Worm (Caenorhabditis elegans): Measurements from ENCODE around the gene srd-5.

srd-5 gene

DNA sequence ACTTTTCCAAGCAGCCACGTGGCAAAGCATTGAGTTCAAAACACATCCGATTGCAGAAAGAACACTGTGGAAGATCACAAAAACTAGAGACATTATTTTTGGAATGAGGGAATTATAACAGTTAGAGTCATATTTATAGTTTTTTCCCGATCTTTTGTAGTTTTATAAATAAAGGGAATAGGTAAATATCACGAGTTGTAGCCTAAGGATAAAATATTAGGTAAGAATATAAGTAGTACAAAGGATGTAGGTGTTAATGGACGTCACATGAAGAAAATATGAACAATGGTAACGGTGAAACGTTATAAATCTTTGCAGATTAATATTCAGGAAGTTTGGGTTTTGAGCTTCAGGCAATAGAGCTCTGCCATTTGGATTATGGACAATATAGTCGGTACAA lies at the start of gene srd-5:
Gene srd-5 (minus strand): TSS at position 101 of the 400 bp plus-strand sequence.
- TF ChIP-seq dpff-1 (tag; optimal IDR thresholded peaks at IDR 0.05) (no peak), madf-10 (tag; optimal IDR thresholded peaks at IDR 0.05) (no peak), madf-8 (GFP tag; conservative IDR thresholded peaks at IDR 0.05) (no peak), bed-1 (GFP tag; IDR thresholded peaks at IDR 0.05) (no peak)

DNA sequence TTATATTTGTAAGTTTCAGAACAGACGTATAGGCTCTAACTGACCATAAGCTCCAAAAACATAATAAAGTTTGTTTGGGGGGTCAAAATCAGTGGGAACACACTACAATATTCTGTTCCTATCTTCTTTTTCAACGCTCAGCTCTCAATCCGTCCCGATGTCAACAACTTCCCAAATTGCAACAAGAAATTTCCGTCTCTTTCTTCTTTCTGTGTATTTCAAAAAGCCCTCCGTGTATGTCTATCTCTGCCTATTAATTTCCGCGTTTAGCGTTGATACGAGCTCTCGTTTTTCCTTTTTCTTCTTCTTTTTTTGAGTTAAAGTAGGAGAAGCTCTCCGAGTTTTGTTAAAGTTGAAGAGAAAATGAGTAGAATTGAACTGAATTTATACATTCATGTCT lies 49.3 kb upstream of the srd-5 start:
- TF ChIP-seq hsf-1 (GFP tag; IDR thresholded peaks at IDR 0.05), result no peak
- no peak for TF ChIP-seq ceh-100 (GFP tag; IDR thresholded peaks at IDR 0.05)
- no peak for TF ChIP-seq lin-35 (GFP tag; optimal IDR thresholded peaks at IDR 0.05)
- no peak for TF ChIP-seq B0019.2 (GFP tag; conservative IDR thresholded peaks at IDR 0.05)
- no peak for TF ChIP-seq atf-7 (tag; optimal IDR thresholded peaks at IDR 0.05)
- no peak for TF ChIP-seq T07F8.4 (tag; optimal IDR thresholded peaks at IDR 0.05)
- no peak for TF ChIP-seq nhr-90 (tag; optimal IDR thresholded peaks at IDR 0.05)

DNA sequence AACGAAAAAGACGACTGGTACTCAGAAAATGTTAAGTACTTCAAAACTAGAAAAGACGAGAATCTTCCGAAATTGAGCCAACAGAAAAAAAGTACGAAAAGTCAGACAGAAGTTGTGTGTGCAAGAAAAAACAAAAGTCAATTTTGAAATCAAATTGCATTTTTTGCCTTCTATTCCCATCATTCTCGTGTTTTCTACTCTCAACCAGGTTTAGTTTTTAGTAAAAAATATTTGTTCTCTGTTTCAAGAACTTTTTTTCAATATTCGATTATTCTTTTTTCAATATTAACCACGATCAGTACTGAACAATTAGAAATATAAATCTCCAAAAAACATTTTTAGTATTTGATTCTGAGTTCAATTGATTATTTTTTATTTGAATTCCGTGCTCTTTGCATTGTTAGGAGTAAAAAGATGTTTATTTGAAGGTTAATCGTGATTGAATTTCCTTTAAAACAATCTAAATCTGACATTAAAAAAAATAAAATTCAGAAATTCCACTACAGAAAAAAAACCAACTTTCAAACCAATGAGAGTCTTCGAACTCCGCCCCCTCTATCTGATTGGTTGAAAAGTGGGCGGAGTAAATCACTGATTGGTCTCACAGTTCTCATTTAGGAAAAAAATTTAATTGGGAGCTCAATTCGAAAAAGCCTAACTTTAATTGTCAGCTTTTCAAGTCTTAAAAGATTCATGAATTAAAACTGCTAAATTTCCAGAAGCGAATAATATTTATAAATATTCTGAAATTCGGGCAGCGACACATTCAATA lies 41.2 kb upstream of the srd-5 start:
- TF ChIP-seq repo-1 (tag; optimal IDR thresholded peaks at IDR 0.05) (no peak), nfyb-1 (GFP tag; IDR thresholded peaks at IDR 0.05) (peak; percentile 85)

DNA sequence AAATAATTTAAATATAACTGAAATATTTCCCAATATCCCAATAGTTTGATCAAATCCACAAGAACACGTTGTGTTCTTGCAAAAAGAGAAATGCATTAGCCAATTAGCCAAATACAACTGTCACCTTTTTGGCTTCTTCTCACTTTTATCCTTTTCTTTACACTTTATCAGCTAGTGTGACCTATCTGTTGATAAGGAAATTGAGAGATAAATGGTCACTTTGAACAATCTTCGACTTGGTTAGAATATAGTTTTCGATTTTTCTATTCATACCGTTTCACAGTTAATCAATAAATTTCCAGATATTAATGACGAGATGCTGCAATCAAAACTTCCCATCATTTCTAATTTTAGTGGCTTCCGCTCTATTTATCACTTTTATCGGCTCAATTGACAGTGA lies 34.5 kb upstream of the srd-5 start, which contains the start of gene C55C3.1:
Gene C55C3.1 (plus strand): TSS at position 301 of the 400 bp plus-strand sequence.
- TF ChIP-seq K11D2.4 (GFP tag; IDR thresholded peaks at IDR 0.05), result no peak
- no peak for TF ChIP-seq ceh-40 (GFP tag; IDR thresholded peaks at IDR 0.05)
- TF ChIP-seq ekl-4 (GFP tag; IDR thresholded peaks at IDR 0.05), result no peak
- TF ChIP-seq zim-3 (tag; optimal IDR thresholded peaks at IDR 0.05), result no peak
- no peak for TF ChIP-seq cebp-2 (GFP tag; IDR thresholded peaks at IDR 0.05)
- no peak for TF ChIP-seq him-1 (tag; optimal IDR thresholded peaks at IDR 0.05)
- no peak for TF ChIP-seq T26A5.8 (tag; optimal IDR thresholded peaks at IDR 0.05)
- TF ChIP-seq ztf-18 (tag; optimal IDR thresholded peaks at IDR 0.05), result no peak
- TF ChIP-seq tlf-1 (GFP tag; optimal IDR thresholded peaks at IDR 0.05), result no peak
- no peak for TF ChIP-seq zfh-2 (GFP tag; conservative IDR thresholded peaks at IDR 0.05)
- TF ChIP-seq egl-44 (GFP tag; IDR thresholded peaks at IDR 0.05), result no peak
- TF ChIP-seq hrde-1 (tag; optimal IDR thresholded peaks at IDR 0.05; ENCODE audit: borderline replicate concordance), result no peak
- TF ChIP-seq ets-4 (GFP tag; optimal IDR thresholded peaks at IDR 0.05), result no peak
- TF ChIP-seq T07F8.4 (tag; optimal IDR thresholded peaks at IDR 0.05), result no peak
- no peak for TF ChIP-seq nfya-1 (tag; optimal IDR thresholded peaks at IDR 0.05; ENCODE audit: borderline replicate concordance, insufficient read depth)
- no peak for TF ChIP-seq ceh-100 (GFP tag; IDR thresholded peaks at IDR 0.05)
- TF ChIP-seq mcd-1 (GFP tag; IDR thresholded peaks at IDR 0.05), result no peak
- no peak for TF ChIP-seq lin-40 (tag; optimal IDR thresholded peaks at IDR 0.05)

DNA sequence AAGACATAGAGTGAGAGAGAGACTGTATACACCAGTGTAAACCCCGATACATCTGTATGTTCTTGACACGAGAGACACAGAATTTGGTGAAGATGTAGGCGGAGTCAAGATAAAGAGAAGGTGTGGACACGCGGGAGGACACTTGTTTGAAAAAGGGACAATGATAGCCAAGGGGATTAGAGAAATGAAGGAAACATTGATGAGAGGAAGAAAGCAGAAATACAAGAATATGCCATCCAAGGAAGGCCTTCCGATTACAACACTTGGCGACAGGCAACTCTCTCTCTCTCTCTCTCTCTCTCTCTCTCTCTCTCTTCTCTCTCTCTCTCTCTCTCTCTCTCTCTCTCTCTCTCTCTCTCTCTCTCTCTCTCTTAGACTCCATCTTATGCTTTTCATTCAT lies 32.3 kb upstream of the srd-5 start:
- no peak for TF ChIP-seq attf-5 (GFP tag; optimal IDR thresholded peaks at IDR 0.05)
- no peak for TF ChIP-seq sptf-2 (GFP tag; optimal IDR thresholded peaks at IDR 0.05)
- TF ChIP-seq F39B2.1 (GFP tag; IDR thresholded peaks at IDR 0.05), result no peak
- TF ChIP-seq lin-54 (GFP tag; optimal IDR thresholded peaks at IDR 0.05), result no peak
- TF ChIP-seq rcor-1 (GFP tag; IDR thresholded peaks at IDR 0.05), result no peak
- TF ChIP-seq lsl-1 (GFP tag; optimal IDR thresholded peaks at IDR 0.05), result no peak
- no peak for TF ChIP-seq tbx-9 (tag; optimal IDR thresholded peaks at IDR 0.05; ENCODE audit: borderline replicate concordance)
- no peak for TF ChIP-seq ceh-40 (GFP tag; IDR thresholded peaks at IDR 0.05)
- TF ChIP-seq ztf-18 (tag; optimal IDR thresholded peaks at IDR 0.05), result no peak
- no peak for TF ChIP-seq hlh-26 (GFP tag; conservative IDR thresholded peaks at IDR 0.05)
- TF ChIP-seq hlh-12 (tag; optimal IDR thresholded peaks at IDR 0.05), result no peak
- no peak for TF ChIP-seq dpff-1 (tag; optimal IDR thresholded peaks at IDR 0.05)
- TF ChIP-seq nfyb-1 (GFP tag; IDR thresholded peaks at IDR 0.05), result no peak

Data from whole organism, young adult.